Worm (Caenorhabditis elegans): ENCODE results near the gene C33D9.13.

- no peak for TF ChIP-seq him-1 (tag; optimal IDR thresholded peaks at IDR 0.05)
- TF ChIP-seq dao-5 (tag; optimal IDR thresholded peaks at IDR 0.05): no peak
These were observed 30.4 kb downstream of the C33D9.13 start, which contains the start of gene elli-1 for ce11 chrIV:8754727-8755126.
